Worm (Caenorhabditis elegans): ENCODE measurements around the gene gana-1.

The gana-1 gene

ce11 chrV:12086934-12087333 is at the start of gene gana-1:
Gene gana-1, plus strand, starts transcription at chrV:12087234.
- no peak for TF ChIP-seq sea-2 (GFP tag; optimal IDR thresholded peaks at IDR 0.05)
- no peak for TF ChIP-seq pha-4 (tag; optimal IDR thresholded peaks at IDR 0.05)
- no peak for TF ChIP-seq jun-1 (tag; optimal IDR thresholded peaks at IDR 0.05)
- TF ChIP-seq mdl-1 (tag; optimal IDR thresholded peaks at IDR 0.05): no peak
- no peak for TF ChIP-seq nhr-67 (tag; optimal IDR thresholded peaks at IDR 0.05)
- TF ChIP-seq snpc-4 (tag; optimal IDR thresholded peaks at IDR 0.05): no peak
- no peak for TF ChIP-seq ZK546.5 (tag; optimal IDR thresholded peaks at IDR 0.05)
- no peak for TF ChIP-seq unc-62 (GFP tag; optimal IDR thresholded peaks at IDR 0.05)
- no peak for TF ChIP-seq R02D3.7 (tag; optimal IDR thresholded peaks at IDR 0.05)
- no peak for TF ChIP-seq nhr-28 (tag; optimal IDR thresholded peaks at IDR 0.05)
- TF ChIP-seq ceh-82 (tag; optimal IDR thresholded peaks at IDR 0.05): no peak
- no peak for TF ChIP-seq egl-27 (tag; optimal IDR thresholded peaks at IDR 0.05)
- no peak for TF ChIP-seq fos-1 (tag; optimal IDR thresholded peaks at IDR 0.05)
- TF ChIP-seq nhr-25 (tag; optimal IDR thresholded peaks at IDR 0.05): no peak
- TF ChIP-seq skn-1 (tag; optimal IDR thresholded peaks at IDR 0.05): no peak
- TF ChIP-seq nhr-237 (tag; optimal IDR thresholded peaks at IDR 0.05): no peak
- TF ChIP-seq lin-15B (tag; optimal IDR thresholded peaks at IDR 0.05): no peak
- TF ChIP-seq fkh-10 (GFP tag; optimal IDR thresholded peaks at IDR 0.05): no peak
- no peak for TF ChIP-seq nfya-1 (tag; optimal IDR thresholded peaks at IDR 0.05; ENCODE audit: insufficient read depth)
- no peak for TF ChIP-seq unc-39 (tag; optimal IDR thresholded peaks at IDR 0.05)

- TF ChIP-seq ama-1 (optimal IDR thresholded peaks at IDR 0.05) (peak; percentile 31), fkh-10 (GFP tag; optimal IDR thresholded peaks at IDR 0.05) (no peak)
Observed at ce11 chrV:12037889-12038288, 49.1 kb upstream of the gana-1 start.

- TF ChIP-seq nhr-12 (tag; optimal IDR thresholded peaks at IDR 0.05) (no peak), mdl-1 (tag; optimal IDR thresholded peaks at IDR 0.05) (no peak), unc-62 (GFP tag; optimal IDR thresholded peaks at IDR 0.05) (no peak), nhr-77 (tag; optimal IDR thresholded peaks at IDR 0.05) (no peak), lin-15B (tag; optimal IDR thresholded peaks at IDR 0.05) (peak; percentile 15), snpc-4 (tag; optimal IDR thresholded peaks at IDR 0.05) (peak; percentile 1), ZK546.5 (tag; optimal IDR thresholded peaks at IDR 0.05) (no peak), egl-27 (tag; optimal IDR thresholded peaks at IDR 0.05) (no peak), nfya-1 (tag; optimal IDR thresholded peaks at IDR 0.05; ENCODE audit: insufficient read depth) (peak; percentile 29), egl-5 (tag; optimal IDR thresholded peaks at IDR 0.05) (no peak), ceh-9 (tag; optimal IDR thresholded peaks at IDR 0.05) (no peak), lsy-12 (tag; optimal IDR thresholded peaks at IDR 0.05) (peak; percentile 34), jun-1 (tag; optimal IDR thresholded peaks at IDR 0.05) (no peak), zag-1 (tag; optimal IDR thresholded peaks at IDR 0.05) (no peak), eor-1 (tag; optimal IDR thresholded peaks at IDR 0.05) (no peak)
Observed at ce11 chrV:12038317-12038716, 48.7 kb upstream of the gana-1 start.

ce11 chrV:12038783-12039182 is 48.3 kb upstream of the gana-1 start:
- TF ChIP-seq lsy-12 (tag; optimal IDR thresholded peaks at IDR 0.05): no peak
- no peak for TF ChIP-seq elt-2 (tag; optimal IDR thresholded peaks at IDR 0.05)
- TF ChIP-seq hmg-11 (tag; optimal IDR thresholded peaks at IDR 0.05): no peak
- TF ChIP-seq nhr-237 (tag; optimal IDR thresholded peaks at IDR 0.05): no peak
- no peak for TF ChIP-seq elt-3 (tag; optimal IDR thresholded peaks at IDR 0.05)
- TF ChIP-seq snpc-4 (tag; optimal IDR thresholded peaks at IDR 0.05): peak; percentile 3
- TF ChIP-seq pha-4 (tag; optimal IDR thresholded peaks at IDR 0.05): peak; percentile 24
- no peak for TF ChIP-seq nhr-77 (tag; optimal IDR thresholded peaks at IDR 0.05)
- no peak for TF ChIP-seq nhr-25 (tag; optimal IDR thresholded peaks at IDR 0.05)
- TF ChIP-seq fkh-10 (GFP tag; optimal IDR thresholded peaks at IDR 0.05): no peak
- TF ChIP-seq ZK546.5 (tag; optimal IDR thresholded peaks at IDR 0.05): no peak
- TF ChIP-seq sea-2 (GFP tag; optimal IDR thresholded peaks at IDR 0.05): no peak
- no peak for TF ChIP-seq nhr-12 (tag; optimal IDR thresholded peaks at IDR 0.05)
- no peak for TF ChIP-seq egl-5 (tag; optimal IDR thresholded peaks at IDR 0.05)
- no peak for TF ChIP-seq unc-39 (tag; optimal IDR thresholded peaks at IDR 0.05)
- TF ChIP-seq lin-39 (tag; optimal IDR thresholded peaks at IDR 0.05): peak; percentile 77
- TF ChIP-seq ceh-82 (tag; optimal IDR thresholded peaks at IDR 0.05): no peak
- TF ChIP-seq jun-1 (tag; optimal IDR thresholded peaks at IDR 0.05): no peak
- no peak for TF ChIP-seq egl-27 (tag; optimal IDR thresholded peaks at IDR 0.05)
- no peak for TF ChIP-seq zag-1 (tag; optimal IDR thresholded peaks at IDR 0.05)
- no peak for TF ChIP-seq nhr-23 (tag; optimal IDR thresholded peaks at IDR 0.05)
- TF ChIP-seq nhr-28 (tag; optimal IDR thresholded peaks at IDR 0.05): no peak
- no peak for TF ChIP-seq mdl-1 (tag; optimal IDR thresholded peaks at IDR 0.05)
- no peak for TF ChIP-seq pqm-1 (tag; optimal IDR thresholded peaks at IDR 0.05)
- no peak for TF ChIP-seq eor-1 (tag; optimal IDR thresholded peaks at IDR 0.05)
- no peak for TF ChIP-seq skn-1 (tag; optimal IDR thresholded peaks at IDR 0.05)
- TF ChIP-seq daf-12 (tag; optimal IDR thresholded peaks at IDR 0.05): no peak
- TF ChIP-seq ceh-28 (tag; optimal IDR thresholded peaks at IDR 0.05): no peak
- peak; percentile 32 for TF ChIP-seq lin-15B (tag; optimal IDR thresholded peaks at IDR 0.05)
- no peak for TF ChIP-seq ztf-4 (tag; optimal IDR thresholded peaks at IDR 0.05)
- no peak for TF ChIP-seq nhr-67 (tag; optimal IDR thresholded peaks at IDR 0.05)
- TF ChIP-seq nfya-1 (tag; optimal IDR thresholded peaks at IDR 0.05; ENCODE audit: insufficient read depth): peak; percentile 48
- no peak for TF ChIP-seq nhr-11 (tag; optimal IDR thresholded peaks at IDR 0.05)
- TF ChIP-seq nhr-43 (tag; optimal IDR thresholded peaks at IDR 0.05; ENCODE audit: poor library complexity, severe bottlenecking): no peak
- no peak for TF ChIP-seq elt-1 (tag; optimal IDR thresholded peaks at IDR 0.05)
- no peak for TF ChIP-seq ceh-16 (tag; optimal IDR thresholded peaks at IDR 0.05)
- TF ChIP-seq fos-1 (tag; optimal IDR thresholded peaks at IDR 0.05): no peak
- no peak for TF ChIP-seq fkh-2 (tag; optimal IDR thresholded peaks at IDR 0.05)
- peak; percentile 80 for TF ChIP-seq ama-1 (optimal IDR thresholded peaks at IDR 0.05)
- TF ChIP-seq mml-1 (tag; optimal IDR thresholded peaks at IDR 0.05): no peak

Data from whole organism, L3 larva.